Fruit fly (Drosophila melanogaster) whole organism, prepupa: ENCODE measurements around the gene CG10793.

Source experiments
- CG10669 ChIP-seq: fragments of 200-800 bp; sonication (Bioruptor generic); optimal IDR thresholded peaks from 3 replicates; lab custom pipeline; 2018; ENCODE audit warnings: missing biosample characterization, mild to moderate bottlenecking, missing genetic modification characterization, moderate library complexity
- CG3919 ChIP-seq: fragments of 200-800 bp; sonication (Bioruptor generic); optimal IDR thresholded peaks from 3 replicates; lab custom pipeline; 2016; ENCODE audit warnings: missing biosample characterization, missing genetic modification characterization
- CG6276 ChIP-seq: fragments of 200-800 bp; sonication (Bioruptor generic); optimal IDR thresholded peaks from 2 replicates; lab custom pipeline; 2017; ENCODE audit warnings: missing biosample characterization, mild to moderate bottlenecking, missing genetic modification characterization
- Ets96B ChIP-seq: fragments of 200-800 bp; optimal IDR thresholded peaks from 2 replicates; lab custom pipeline; 2019; ENCODE audit warnings: missing biosample characterization, mild to moderate bottlenecking, missing genetic modification characterization, moderate library complexity
- Hr4 ChIP-seq: fragments of 200-800 bp; sonication (Bioruptor generic); optimal IDR thresholded peaks from 3 replicates; lab custom pipeline; 2016; ENCODE audit warnings: missing biosample characterization, missing genetic modification characterization
- dsx ChIP-seq: fragments of 200-800 bp; optimal IDR thresholded peaks from 3 replicates; lab custom pipeline; 2019; ENCODE audit warnings: missing biosample characterization, mild to moderate bottlenecking, missing genetic modification characterization, moderate library complexity; ENCODE audit not compliant: poor library complexity, severe bottlenecking
- svp ChIP-seq: fragments of 200-800 bp; sonication (Bioruptor generic); peaks from one replicate; lab custom pipeline; 2016; ENCODE audit warnings: missing biosample characterization, missing genetic modification characterization

DNA sequence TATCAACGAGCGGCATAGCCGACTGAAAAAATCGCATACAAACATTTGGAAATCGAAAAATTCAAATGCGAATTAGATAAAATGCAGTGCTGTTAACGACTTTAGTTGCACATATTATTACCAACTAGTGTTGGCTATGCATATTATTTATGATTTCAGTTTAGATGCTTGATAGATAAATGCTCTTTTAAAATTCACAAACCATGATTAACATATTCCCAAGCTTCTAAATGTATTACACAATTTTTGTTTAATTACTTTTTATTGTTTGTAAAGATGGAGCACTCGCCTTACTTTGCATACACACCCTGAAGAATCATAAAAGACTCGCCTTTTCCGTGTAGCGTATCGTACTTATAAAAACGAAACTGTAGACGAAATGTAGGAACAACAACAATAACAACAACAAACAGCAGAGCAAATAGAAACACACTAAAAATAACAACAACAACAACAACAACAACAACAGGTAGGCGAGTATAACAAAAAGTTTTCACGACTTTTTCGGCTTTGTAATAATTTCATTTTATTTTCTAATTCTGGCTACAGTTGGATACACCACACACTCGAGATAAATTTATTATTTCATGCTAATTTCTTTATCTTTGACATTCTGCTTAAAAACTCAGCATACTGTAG lies 44.4 kb upstream of the CG10793 start:
- TF ChIP-seq CG6276 (GFP tag; lab: Kevin White, UChicago) (peak; percentile 44), Hr4 (peak; percentile 16), CG3919 (GFP tag; lab: Kevin White, UChicago) (no peak), dsx (GFP tag; lab: Kevin White, UChicago) (no peak), svp (no peak), Ets96B (tag; lab: Kevin White, UChicago) (no peak), CG10669 (GFP tag; lab: Kevin White, UChicago) (no peak)
